Fruit fly (Drosophila melanogaster) whole organism, embryonic: ENCODE results near the gene SCOT.

Experiments used
- ATbp ChIP-seq: fragments of 200-800 bp; sonication (Bioruptor generic); optimal IDR thresholded peaks from 2 replicates; lab custom pipeline; 2017; ENCODE audit warnings: missing biosample characterization, mild to moderate bottlenecking, missing genetic modification characterization, missing genetic modification reagents
- Adf1 ChIP-seq: fragments of 200-800 bp; sonication (Bioruptor generic); IDR thresholded peaks from 2 replicates; pipeline ENCODE4 v1.3.6; 2022; ENCODE audit warnings: missing biosample characterization, missing genetic modification characterization
- Atf-2 ChIP-seq: fragments of 200-800 bp; sonication (Bioruptor generic); optimal IDR thresholded peaks from 2 replicates; lab custom pipeline; 2016; ENCODE audit warnings: missing biosample characterization, missing genetic modification characterization
- B-H2 ChIP-seq: fragments of 200-800 bp; sonication (Bioruptor generic); optimal IDR thresholded peaks from 2 replicates; lab custom pipeline; 2018; ENCODE audit warnings: missing biosample characterization, mild to moderate bottlenecking, missing genetic modification characterization
- CG10147 ChIP-seq: fragments of 200-800 bp; sonication (Bioruptor generic); optimal IDR thresholded peaks from 2 replicates; lab custom pipeline; 2019; ENCODE audit warnings: missing biosample characterization, mild to moderate bottlenecking, missing genetic modification characterization, moderate library complexity
- CG11560 ChIP-seq: fragments of 200-800 bp; sonication (Bioruptor generic); IDR thresholded peaks from 3 replicates; pipeline ENCODE4 v1.3.6; 2022; ENCODE audit warnings: missing biosample characterization, missing genetic modification characterization
- CG12769 ChIP-seq: fragments of 200-800 bp; sonication (Bioruptor generic); optimal IDR thresholded peaks from 2 replicates; lab custom pipeline; 2019; ENCODE audit warnings: missing biosample characterization, mild to moderate bottlenecking, missing genetic modification characterization, moderate library complexity
- CG13424 ChIP-seq: fragments of 200-800 bp; sonication (Bioruptor generic); optimal IDR thresholded peaks from 2 replicates; lab custom pipeline; 2019; ENCODE audit warnings: missing biosample characterization, mild to moderate bottlenecking, missing genetic modification characterization, moderate library complexity
- CG1603 ChIP-seq: fragments of 200-800 bp; sonication (Bioruptor generic); optimal IDR thresholded peaks from 2 replicates; lab custom pipeline; 2019; ENCODE audit warnings: missing biosample characterization, mild to moderate bottlenecking, missing genetic modification characterization, moderate library complexity
- CG18764 ChIP-seq: fragments of 200-800 bp; sonication (Bioruptor generic); optimal IDR thresholded peaks from 3 replicates; lab custom pipeline; 2016; ENCODE audit warnings: missing biosample characterization, missing genetic modification characterization
- CG2129 ChIP-seq: fragments of 200-800 bp; sonication (Bioruptor generic); IDR thresholded peaks from 2 replicates; pipeline ENCODE4 v1.3.6; 2022; ENCODE audit warnings: missing biosample characterization, missing genetic modification characterization; ENCODE audit not compliant: partially characterized antibody
- CG2199 ChIP-seq: fragments of 200-800 bp; sonication (Bioruptor generic); IDR thresholded peaks from 3 replicates; pipeline ENCODE4 v1.3.6; 2022; ENCODE audit warnings: missing biosample characterization, missing genetic modification characterization
- CG2889 ChIP-seq: fragments of 200-800 bp; sonication (Bioruptor generic); IDR thresholded peaks from 3 replicates; pipeline ENCODE4 v1.3.6; 2022; ENCODE audit warnings: missing biosample characterization, missing genetic modification characterization
- CG6254 ChIP-seq: fragments of 200-800 bp; sonication (Bioruptor generic); optimal IDR thresholded peaks from 3 replicates; lab custom pipeline; 2017; ENCODE audit warnings: mild to moderate bottlenecking, missing biosample characterization, missing genetic modification reagents, missing genetic modification characterization
- CG6791 ChIP-seq: fragments of 200-800 bp; sonication (Bioruptor generic); IDR thresholded peaks from 3 replicates; pipeline ENCODE4 v1.3.6; 2022; ENCODE audit warnings: missing biosample characterization, missing genetic modification characterization; ENCODE audit not compliant: partially characterized antibody
- CG7556 ChIP-seq: fragments of 200-800 bp; sonication (Bioruptor generic); optimal IDR thresholded peaks from 2 replicates; lab custom pipeline; 2017; ENCODE audit warnings: missing biosample characterization, mild to moderate bottlenecking, missing genetic modification characterization
- CG7786 ChIP-seq: fragments of 200-800 bp; sonication (Bioruptor generic); optimal IDR thresholded peaks from 2 replicates; lab custom pipeline; 2016; ENCODE audit warnings: missing biosample characterization, missing genetic modification characterization
- CG7928 ChIP-seq: fragments of 200-800 bp; sonication (Bioruptor generic); optimal IDR thresholded peaks from 2 replicates; lab custom pipeline; 2017; ENCODE audit warnings: missing biosample characterization, mild to moderate bottlenecking, missing genetic modification characterization
- CG9932 ChIP-seq: fragments of 200-800 bp; sonication (Bioruptor generic); IDR thresholded peaks from 2 replicates; pipeline ENCODE4 v1.3.6; 2022; ENCODE audit warnings: missing biosample characterization, missing genetic modification characterization
- CHES-1-like ChIP-seq: fragments of 200-800 bp; sonication (Bioruptor generic); optimal IDR thresholded peaks from 2 replicates; lab custom pipeline; 2016; ENCODE audit warnings: missing biosample characterization, missing genetic modification characterization
- D ChIP-seq, 2 experiments: fragments of 200-800 bp in 1 of 2; fragments of >200 bp in 1 of 2; sonication (Bioruptor generic) in 1 of 2; optimal IDR thresholded peaks; 2 replicates in 1 of 2; 3 replicates in 1 of 2; lab custom pipeline; 2017; ENCODE audit warnings: mild to moderate bottlenecking in 1 of 2, missing biosample characterization in 1 of 2, missing genetic modification characterization in 1 of 2, missing genetic modification reagents in 1 of 2
- Dip3 ChIP-seq: fragments of 200-800 bp; sonication (Bioruptor generic); optimal IDR thresholded peaks from 3 replicates; lab custom pipeline; 2016; ENCODE audit warnings: missing biosample characterization, missing genetic modification characterization
- E2f1 ChIP-seq: fragments of 200-800 bp; sonication (Bioruptor generic); IDR thresholded peaks from 2 replicates; pipeline ENCODE4 v1.3.6; 2022; ENCODE audit warnings: missing biosample characterization, missing genetic modification characterization
- ERR ChIP-seq: fragments of 200-800 bp; sonication (Bioruptor generic); optimal IDR thresholded peaks from 2 replicates; lab custom pipeline; 2016; ENCODE audit warnings: missing biosample characterization, missing genetic modification characterization
- Ets65A ChIP-seq: fragments of 200-800 bp; sonication (Bioruptor generic); peaks from one replicate; lab custom pipeline; 2016; ENCODE audit warnings: missing biosample characterization, missing genetic modification characterization
- GATAe ChIP-seq: fragments of 200-800 bp; sonication (Bioruptor generic); conservative IDR thresholded peaks from 2 replicates; pipeline ENCODE4 v1.3.6; 2022; ENCODE audit warnings: missing biosample characterization, missing genetic modification characterization
- HLH54F ChIP-seq: fragments of 200-800 bp; sonication (Bioruptor generic); optimal IDR thresholded peaks from 3 replicates; lab custom pipeline; 2016; ENCODE audit warnings: missing biosample characterization, missing genetic modification characterization
- Hsf ChIP-seq: fragments of 200-800 bp; sonication (Bioruptor generic); optimal IDR thresholded peaks from 3 replicates; lab custom pipeline; 2016; ENCODE audit warnings: missing biosample characterization, missing genetic modification characterization
- Med ChIP-seq: fragments of 200-800 bp; sonication (Bioruptor generic); peaks from one replicate; lab custom pipeline; 2016; ENCODE audit warnings: missing biosample characterization, missing genetic modification characterization, mild to moderate bottlenecking, inconsistent platforms, moderate library complexity
- Optix ChIP-seq: fragments of 200-800 bp; sonication (Bioruptor generic); IDR thresholded peaks from 3 replicates; pipeline ENCODE4 v1.3.6; 2022; ENCODE audit warnings: missing biosample characterization, missing genetic modification characterization
- Side ChIP-seq: fragments of 200-800 bp; sonication (Bioruptor generic); optimal IDR thresholded peaks from 2 replicates; lab custom pipeline; 2016; ENCODE audit warnings: missing biosample characterization, missing genetic modification characterization
- Sin3A ChIP-seq: fragments of >200 bp; optimal IDR thresholded peaks from 2 replicates; lab custom pipeline; 2018
- Six4 ChIP-seq: fragments of 200-800 bp; sonication (Bioruptor generic); optimal IDR thresholded peaks from 2 replicates; lab custom pipeline; 2016; ENCODE audit warnings: missing biosample characterization, missing genetic modification characterization
- Xbp1 ChIP-seq: fragments of 200-800 bp; sonication (Bioruptor generic); optimal IDR thresholded peaks from 3 replicates; lab custom pipeline; 2016; ENCODE audit warnings: missing biosample characterization, mild to moderate bottlenecking, missing genetic modification characterization
- bsh ChIP-seq, 2 experiments: fragments of 200-800 bp; sonication (Bioruptor generic); optimal IDR thresholded peaks; 2 replicates each; lab custom pipeline; 2017 to 2018; ENCODE audit warnings: mild to moderate bottlenecking in 2 of 2, missing biosample characterization in 2 of 2, missing genetic modification characterization in 2 of 2, moderate library complexity in 1 of 2
- cad ChIP-seq: fragments of >200 bp; optimal IDR thresholded peaks from 2 replicates; lab custom pipeline; 2017; ENCODE audit warnings: missing biosample characterization, missing genetic modification characterization
- croc ChIP-seq: fragments of 200-800 bp; sonication (Bioruptor generic); conservative IDR thresholded peaks from 3 replicates; pipeline ENCODE4 v1.3.6; 2022; ENCODE audit warnings: missing biosample characterization, missing genetic modification characterization
- crp ChIP-seq, 2 experiments: fragments of 200-800 bp; sonication (Bioruptor generic); optimal IDR thresholded peaks; 2 replicates in 1 of 2; 3 replicates in 1 of 2; lab custom pipeline; 2017; ENCODE audit warnings: missing biosample characterization in 2 of 2, missing genetic modification characterization in 2 of 2, mild to moderate bottlenecking in 1 of 2, moderate library complexity in 1 of 2
- dysf ChIP-seq: fragments of 200-800 bp; sonication (Bioruptor generic); IDR thresholded peaks from 3 replicates; pipeline ENCODE4 v1.3.6; 2022; ENCODE audit warnings: missing biosample characterization, missing genetic modification characterization
- gfzf ChIP-seq: fragments of 200-800 bp; sonication (Bioruptor generic); optimal IDR thresholded peaks from 2 replicates; lab custom pipeline; 2016; ENCODE audit warnings: missing biosample characterization, mild to moderate bottlenecking, missing genetic modification characterization, moderate library complexity
- grau ChIP-seq: fragments of 200-800 bp; optimal IDR thresholded peaks from 3 replicates; lab custom pipeline; 2019; ENCODE audit warnings: missing biosample characterization, mild to moderate bottlenecking, missing genetic modification characterization, moderate library complexity
- hth ChIP-seq: fragments of >200 bp; optimal IDR thresholded peaks from 2 replicates; lab custom pipeline; 2017; ENCODE audit warnings: inconsistent platforms
- kni ChIP-seq: fragments of 200-800 bp; sonication (Bioruptor generic); optimal IDR thresholded peaks from 3 replicates; lab custom pipeline; 2017; ENCODE audit warnings: mild to moderate bottlenecking, missing biosample characterization, missing genetic modification reagents, missing genetic modification characterization
- nau ChIP-seq: fragments of 200-800 bp; sonication (Bioruptor generic); optimal IDR thresholded peaks from 3 replicates; lab custom pipeline; 2017; ENCODE audit warnings: missing biosample characterization, mild to moderate bottlenecking, missing genetic modification characterization, missing genetic modification reagents
- pfk ChIP-seq: fragments of 200-800 bp; sonication (Bioruptor generic); optimal IDR thresholded peaks from 2 replicates; lab custom pipeline; 2018; ENCODE audit warnings: missing biosample characterization, mild to moderate bottlenecking, missing genetic modification characterization, moderate library complexity
- salm ChIP-seq: fragments of 200-800 bp; sonication (Bioruptor generic); optimal IDR thresholded peaks from 2 replicates; lab custom pipeline; 2018; ENCODE audit warnings: missing biosample characterization, mild to moderate bottlenecking, missing genetic modification characterization
- sens ChIP-seq: fragments of 200-800 bp; sonication (Bioruptor generic); peaks from one replicate; lab custom pipeline; 2016; ENCODE audit warnings: missing biosample characterization, missing genetic modification characterization
- sisA ChIP-seq: fragments of 200-800 bp; sonication (Bioruptor generic); IDR thresholded peaks from 2 replicates; pipeline ENCODE4 v1.3.6; 2022; ENCODE audit warnings: missing biosample characterization, missing genetic modification characterization
- slbo ChIP-seq: fragments of 200-800 bp; sonication (Bioruptor generic); IDR thresholded peaks from 2 replicates; pipeline ENCODE4 v1.3.6; 2022; ENCODE audit warnings: missing biosample characterization, missing genetic modification characterization
- unpg ChIP-seq: fragments of 200-800 bp; sonication (Bioruptor generic); optimal IDR thresholded peaks from 3 replicates; lab custom pipeline; 2018; ENCODE audit warnings: missing biosample characterization, mild to moderate bottlenecking, missing genetic modification characterization, moderate library complexity
- zfh2 ChIP-seq: fragments of 200-800 bp; sonication (Bioruptor generic); optimal IDR thresholded peaks from 2 replicates; lab custom pipeline; 2016; ENCODE audit warnings: missing biosample characterization, missing genetic modification characterization

Gene SCOT

dm6 chr3L:1976760-1977159, 13.8 kb downstream of the SCOT start (continued):
- TF ChIP-seq CG2129 (GFP tag; lab: Robert Waterston, UW) (no peak), zfh2 (GFP tag; lab: Kevin White, UChicago) (peak; percentile 0), CG13424 (tag; lab: Kevin White, UChicago) (peak; percentile 6), CG12769 (tag; lab: Kevin White, UChicago) (peak; percentile 38), Side (GFP tag; lab: Kevin White, UChicago) (no peak), hth (lab: Kevin White, UChicago) (no peak), CG11560 (tag; lab: Robert Waterston, UW) (0 out of 3 replicates have a peak, but pooled peaks have one; percentile 16), CG2889 (GFP tag; lab: Robert Waterston, UW) (0 out of 3 replicates have a peak, but pooled peaks have one; percentile 13), sens (peak; percentile 22), CG1603 (peak; percentile 8), nau (GFP tag; lab: Kevin White, UChicago) (no peak), Atf-2 (GFP tag; lab: Kevin White, UChicago) (no peak), salm (no peak), ATbp (GFP tag; lab: Kevin White, UChicago) (no peak), cad (no peak), Optix (GFP tag; lab: Robert Waterston, UW) (0 out of 3 replicates have a peak, but pooled peaks have one; percentile 13), Xbp1 (GFP tag; lab: Kevin White, UChicago) (peak; percentile 5), crp (GFP tag; optimal IDR thresholded peaks at IDR 0.05; lab: Kevin White, UChicago) (no peak), slbo (GFP tag; lab: Robert Waterston, UW) (peak; percentile 65), grau (peak; percentile 12), CG7556 (GFP tag; lab: Kevin White, UChicago) (peak; percentile 35), CG6791 (no peak), B-H2 (GFP tag; lab: Kevin White, UChicago) (no peak), Sin3A (no peak), Hsf (GFP tag; lab: Kevin White, UChicago) (no peak), Six4 (GFP tag; lab: Kevin White, UChicago) (no peak), dysf (peak; percentile 40; the same call in 1 of the 3 replicates), Med (GFP tag; lab: Kevin White, UChicago) (peak; percentile 89), kni (no peak), croc (GFP tag; lab: Robert Waterston, UW) (no peak), unpg (GFP tag; lab: Kevin White, UChicago) (peak; percentile 7), pfk (GFP tag; lab: Kevin White, UChicago) (no peak), E2f1 (GFP tag; lab: Robert Waterston, UW) (0 out of 2 replicates have a peak, but pooled peaks have one; percentile 26), HLH54F (no peak), CG6254 (GFP tag; lab: Kevin White, UChicago) (no peak), gfzf (GFP tag; lab: Kevin White, UChicago) (no peak), CG10147 (no peak), Dip3 (GFP tag; lab: Kevin White, UChicago) (no peak), Adf1 (GFP tag; lab: Robert Waterston, UW) (no peak), CG18764 (GFP tag; lab: Kevin White, UChicago) (no peak), Ets65A (GFP tag; lab: Kevin White, UChicago) (peak; percentile 91), bsh (GFP tag; optimal IDR thresholded peaks at IDR 0.05; lab: Kevin White, UChicago) (no peak), GATAe (GFP tag; lab: Robert Waterston, UW) (no peak), ERR (no peak), CG7928 (GFP tag; lab: Kevin White, UChicago) (no peak), CG9932 (GFP tag; lab: Robert Waterston, UW) (peak; percentile 38; the same call in 1 of the 2 replicates), D (optimal IDR thresholded peaks at IDR 0.05; lab: Kevin White, UChicago) (no peak), D (GFP tag; optimal IDR thresholded peaks at IDR 0.05; lab: Kevin White, UChicago) (no peak), CG7786 (no peak), sisA (GFP tag; lab: Robert Waterston, UW) (no peak), CHES-1-like (no peak), CG2199 (GFP tag; lab: Robert Waterston, UW) (no peak)
